Worm (Caenorhabditis elegans) whole organism, L3 larva: Measurements from ENCODE around the gene inpp-5K.

Experiments used
- elt-2 ChIP-seq: sonication (generic microtip); optimal IDR thresholded peaks from 2 replicates; lab custom pipeline; 2016; ENCODE audit warnings: missing genetic modification reagents, mild to moderate bottlenecking, missing genetic modification characterization, missing compliant biosample characterization
- jun-1 ChIP-seq: fragments of 150-350 bp; optimal IDR thresholded peaks from 2 replicates; lab custom pipeline; 2014; ENCODE audit warnings: missing biosample characterization, missing genetic modification reagents, missing genetic modification characterization
- mml-1 ChIP-seq: fragments of 150-350 bp; sonication (generic microtip); optimal IDR thresholded peaks from 3 replicates; lab custom pipeline; 2014; ENCODE audit warnings: missing biosample characterization, missing genetic modification characterization
- nfya-1 ChIP-seq: sonication (generic microtip); optimal IDR thresholded peaks from 2 replicates; lab custom pipeline; 2017; ENCODE audit warnings: missing genetic modification characterization, mild to moderate bottlenecking, missing compliant biosample characterization, antibody characterized with exemption, moderate library complexity; ENCODE audit not compliant: insufficient read depth
- nhr-12 ChIP-seq: fragments of 150-350 bp; optimal IDR thresholded peaks from 2 replicates; lab custom pipeline; 2014; ENCODE audit warnings: missing biosample characterization, missing genetic modification characterization
- skn-1 ChIP-seq: fragments of 150-350 bp; optimal IDR thresholded peaks from 2 replicates; lab custom pipeline; 2014; ENCODE audit warnings: missing biosample characterization, missing genetic modification characterization

DNA sequence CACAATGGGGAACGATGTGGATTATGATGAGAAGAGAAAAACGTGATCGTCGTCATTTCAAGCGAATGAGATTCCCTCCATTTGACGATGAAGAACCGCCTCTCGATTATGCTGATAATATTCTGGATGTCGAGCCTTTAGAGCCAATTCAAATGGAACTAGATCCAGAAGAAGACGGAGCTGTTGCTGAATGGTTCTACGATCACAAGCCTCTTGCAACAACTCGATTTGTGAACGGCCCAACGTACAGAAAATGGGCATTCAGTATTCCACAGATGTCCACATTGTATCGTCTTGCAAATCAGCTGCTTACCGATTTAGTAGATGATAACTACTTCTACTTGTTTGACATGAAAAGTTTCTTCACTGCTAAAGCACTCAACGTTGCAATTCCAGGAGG, 3.6 kb upstream of the inpp-5K start:
- TF ChIP-seq elt-2 (no peak), jun-1 (tag; lab: Kevin White, UChicago) (no peak), skn-1 (no peak), mml-1 (tag; lab: Kevin White, UChicago) (no peak), nfya-1 (tag; lab: Kevin White, UChicago) (no peak), nhr-12 (tag; lab: Kevin White, UChicago) (no peak)
